Fruit fly (Drosophila melanogaster) whole organism, wandering third instar larva: Measurements from ENCODE around the gene CG46468.

Source experiments
- GATAd ChIP-seq: sonication (Bioruptor generic); optimal IDR thresholded peaks from 2 replicates; lab custom pipeline; 2016; ENCODE audit warnings: missing biosample characterization, missing genetic modification characterization
- Hnf4 ChIP-seq: fragments of 200-800 bp; sonication (Bioruptor generic); optimal IDR thresholded peaks from 2 replicates; lab custom pipeline; 2016; ENCODE audit warnings: missing biosample characterization, mild to moderate bottlenecking, missing genetic modification characterization
- Hr78 ChIP-seq: fragments of >200 bp; optimal IDR thresholded peaks from 2 replicates; lab custom pipeline; 2017; ENCODE audit warnings: missing biosample characterization, missing genetic modification characterization
- Jra ChIP-seq: sonication (Bioruptor generic); optimal IDR thresholded peaks from 2 replicates; lab custom pipeline; 2016; ENCODE audit warnings: missing biosample characterization, missing genetic modification characterization
- Myc ChIP-seq: fragments of >200 bp; optimal IDR thresholded peaks from 2 replicates; lab custom pipeline; 2017
- OdsH ChIP-seq: fragments of 200-800 bp; sonication (Bioruptor generic); optimal IDR thresholded peaks from 2 replicates; lab custom pipeline; 2016; ENCODE audit warnings: missing biosample characterization, mild to moderate bottlenecking, missing genetic modification characterization
- br ChIP-seq: fragments of 200-800 bp; sonication (Bioruptor generic); optimal IDR thresholded peaks from 2 replicates; lab custom pipeline; 2016; ENCODE audit warnings: missing biosample characterization, missing genetic modification characterization
- dmrt93B ChIP-seq: fragments of 200-800 bp; sonication (Bioruptor generic); optimal IDR thresholded peaks from 2 replicates; lab custom pipeline; 2018; ENCODE audit warnings: missing biosample characterization, mild to moderate bottlenecking, missing genetic modification characterization
- foxo ChIP-seq, 2 experiments: fragments of 200-800 bp; sonication (Bioruptor generic); optimal IDR thresholded peaks; 2 replicates in 1 of 2; 3 replicates in 1 of 2; lab custom pipeline; 2016 to 2017; ENCODE audit warnings: missing biosample characterization in 2 of 2, missing genetic modification characterization in 2 of 2
- fru ChIP-seq: fragments of 200-800 bp; sonication (Bioruptor generic); optimal IDR thresholded peaks from 3 replicates; lab custom pipeline; 2016; ENCODE audit warnings: missing biosample characterization, mild to moderate bottlenecking, missing genetic modification characterization
- h ChIP-seq: fragments of 200-800 bp; sonication (Bioruptor generic); optimal IDR thresholded peaks from 3 replicates; lab custom pipeline; 2016; ENCODE audit warnings: missing biosample characterization, mild to moderate bottlenecking, missing genetic modification characterization
- lola ChIP-seq: fragments of >200 bp; optimal IDR thresholded peaks from 2 replicates; lab custom pipeline; 2017; ENCODE audit warnings: missing biosample characterization, missing genetic modification characterization
- sage ChIP-seq: fragments of 200-800 bp; sonication (Bioruptor generic); optimal IDR thresholded peaks from 2 replicates; lab custom pipeline; 2016; ENCODE audit warnings: missing biosample characterization, mild to moderate bottlenecking, missing genetic modification characterization
- usp ChIP-seq: fragments of >200 bp; optimal IDR thresholded peaks from 2 replicates; lab custom pipeline; 2017; ENCODE audit warnings: missing biosample characterization, missing genetic modification characterization

- TF ChIP-seq usp (GFP tag; lab: Kevin White, UChicago): no peak
- no peak for TF ChIP-seq Jra (GFP tag; lab: Kevin White, UChicago)
- no peak for TF ChIP-seq dmrt93B (GFP tag; lab: Kevin White, UChicago)
- TF ChIP-seq lola (GFP tag; lab: Kevin White, UChicago): no peak
- TF ChIP-seq OdsH: no peak
- no peak for TF ChIP-seq h (GFP tag; lab: Kevin White, UChicago)
- TF ChIP-seq Myc: no peak
- TF ChIP-seq Hr78 (GFP tag; lab: Kevin White, UChicago): no peak
- no peak for TF ChIP-seq Hnf4 (GFP tag; lab: Kevin White, UChicago)
- TF ChIP-seq foxo (GFP tag; optimal IDR thresholded peaks at IDR 0.05; lab: Kevin White, UChicago): no peak
- TF ChIP-seq br (GFP tag; lab: Kevin White, UChicago): no peak
- TF ChIP-seq fru (GFP tag; lab: Kevin White, UChicago): no peak
- TF ChIP-seq sage (GFP tag; lab: Kevin White, UChicago): no peak
- TF ChIP-seq GATAd: no peak
Observed at dm6 chr2L:9509653-9510052, 55.6 kb downstream of the CG46468 start.
